Fruit fly (Drosophila melanogaster) Kc167 (cell line): Measurements from ENCODE around the gene CG33290.

Experiments used
- Myc ChIP-seq: fragments of >200 bp; optimal IDR thresholded peaks from 2 replicates; lab custom pipeline; 2017; ENCODE audit warnings: missing external identifiers
- Sin3A ChIP-seq: fragments of >200 bp; optimal IDR thresholded peaks from 2 replicates; lab custom pipeline; 2018; ENCODE audit warnings: missing external identifiers
- h ChIP-seq: fragments of >200 bp; optimal IDR thresholded peaks from 3 replicates; lab custom pipeline; 2018; ENCODE audit warnings: missing external identifiers
- insv ChIP-seq: fragments of >200 bp; optimal IDR thresholded peaks from 3 replicates; lab custom pipeline; 2018; ENCODE audit warnings: missing external identifiers
- psq ChIP-seq: fragments of >200 bp; optimal IDR thresholded peaks from 2 replicates; lab custom pipeline; 2017; ENCODE audit warnings: missing external identifiers
- ttk ChIP-seq: sonication (Bioruptor generic); optimal IDR thresholded peaks from 2 replicates; lab custom pipeline; 2017; ENCODE audit warnings: missing external identifiers

DNA sequence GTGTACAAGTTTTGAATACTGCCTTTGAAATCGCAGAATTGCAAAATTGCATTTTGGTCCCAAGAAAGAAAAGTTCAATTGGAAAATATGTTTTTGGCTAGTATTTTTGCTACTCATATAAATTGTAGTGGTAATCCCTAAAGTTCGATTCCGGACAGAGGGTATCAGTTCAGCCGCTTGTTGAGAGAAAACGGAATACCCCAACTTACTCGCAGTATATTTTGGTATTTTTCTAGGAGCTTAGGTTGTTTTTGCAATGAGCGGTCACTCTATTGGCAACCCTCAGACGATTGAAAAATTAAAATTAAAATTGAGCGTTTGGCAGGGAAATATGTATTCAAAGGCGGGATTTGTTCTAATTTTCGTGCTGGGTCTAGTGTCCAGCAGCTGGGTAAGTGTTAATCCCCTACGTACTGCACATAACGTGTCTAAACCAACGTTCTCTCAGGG lies 32.2 kb downstream of the CG33290 start:
- TF ChIP-seq ttk (lab: Kevin White, UChicago) (no peak), psq (lab: Kevin White, UChicago) (no peak), h (no peak), Sin3A (lab: Kevin White, UChicago) (no peak), Myc (lab: Kevin White, UChicago) (no peak), insv (no peak)
